Fruit fly (Drosophila melanogaster) whole organism, embryonic: Measurements from ENCODE around the gene Apt1.

Experiments
- Adf1 ChIP-seq: fragments of 200-800 bp; sonication (Bioruptor generic); IDR thresholded peaks from 2 replicates; pipeline ENCODE4 v1.3.6; 2022; ENCODE audit warnings: missing biosample characterization, missing genetic modification characterization
- Aef1 ChIP-seq: fragments of 200-800 bp; sonication (Bioruptor generic); IDR thresholded peaks from 3 replicates; pipeline ENCODE4 v1.3.6; 2022; ENCODE audit warnings: missing biosample characterization, missing genetic modification characterization
- Bgb ChIP-seq: fragments of 200-800 bp; sonication (Bioruptor generic); IDR thresholded peaks from 2 replicates; pipeline ENCODE4 v1.3.6; 2022; ENCODE audit warnings: missing biosample characterization, missing genetic modification characterization; ENCODE audit not compliant: partially characterized antibody
- Blimp-1 ChIP-seq: fragments of 200-800 bp; sonication (Bioruptor generic); optimal IDR thresholded peaks from 3 replicates; lab custom pipeline; 2018; ENCODE audit warnings: missing biosample characterization, missing genetic modification characterization, mild to moderate bottlenecking, moderate library complexity, missing genetic modification reagents
- CG11456 ChIP-seq: fragments of 200-800 bp; sonication (Bioruptor generic); IDR thresholded peaks from 3 replicates; pipeline ENCODE4 v1.3.6; 2022; ENCODE audit warnings: missing biosample characterization, missing genetic modification characterization
- CG12769 ChIP-seq: fragments of 200-800 bp; sonication (Bioruptor generic); optimal IDR thresholded peaks from 2 replicates; lab custom pipeline; 2019; ENCODE audit warnings: missing biosample characterization, mild to moderate bottlenecking, missing genetic modification characterization, moderate library complexity
- CG13287 ChIP-seq: fragments of 200-800 bp; sonication (Bioruptor generic); IDR thresholded peaks from 2 replicates; pipeline ENCODE4 v1.3.6; 2022; ENCODE audit warnings: missing biosample characterization, missing genetic modification characterization; ENCODE audit not compliant: partially characterized antibody
- CG15479 ChIP-seq: fragments of 200-800 bp; sonication (Bioruptor generic); optimal IDR thresholded peaks from 3 replicates; lab custom pipeline; 2019; ENCODE audit warnings: missing biosample characterization, mild to moderate bottlenecking, missing genetic modification characterization, moderate library complexity
- CG16813 ChIP-seq: fragments of 200-800 bp; sonication (Bioruptor generic); IDR thresholded peaks from 3 replicates; pipeline ENCODE4 v1.3.6; 2022; ENCODE audit warnings: missing biosample characterization, missing genetic modification characterization; ENCODE audit not compliant: partially characterized antibody
- CG1832 ChIP-seq: fragments of 200-800 bp; sonication (Bioruptor generic); optimal IDR thresholded peaks from 2 replicates; lab custom pipeline; 2017; ENCODE audit warnings: missing biosample characterization, mild to moderate bottlenecking, missing genetic modification characterization, inconsistent platforms
- CG31441 ChIP-seq: fragments of 200-800 bp; sonication (Bioruptor generic); IDR thresholded peaks from 2 replicates; pipeline ENCODE4 v1.3.6; 2022; ENCODE audit warnings: missing biosample characterization, missing genetic modification characterization
- CG3847 ChIP-seq: fragments of 200-800 bp; sonication (Bioruptor generic); IDR thresholded peaks from 2 replicates; pipeline ENCODE4 v1.3.6; 2022; ENCODE audit warnings: missing biosample characterization, missing genetic modification characterization
- CG4360 ChIP-seq: fragments of 200-800 bp; sonication (Bioruptor generic); IDR thresholded peaks from 2 replicates; pipeline ENCODE4 v1.3.6; 2022; ENCODE audit warnings: missing biosample characterization, missing genetic modification characterization
- CG6175 ChIP-seq: fragments of 200-800 bp; sonication (Bioruptor generic); IDR thresholded peaks from 3 replicates; pipeline ENCODE4 v1.3.6; 2022; ENCODE audit warnings: missing biosample characterization, missing genetic modification characterization
- CG8765 ChIP-seq: fragments of 200-800 bp; sonication (Bioruptor generic); IDR thresholded peaks from 2 replicates; pipeline ENCODE4 v1.3.6; 2022; ENCODE audit warnings: missing biosample characterization, missing genetic modification characterization
- CG9215 ChIP-seq: fragments of 200-800 bp; sonication (Bioruptor generic); IDR thresholded peaks from 2 replicates; pipeline ENCODE4 v1.3.6; 2022; ENCODE audit warnings: missing biosample characterization, missing genetic modification characterization
- CHES-1-like ChIP-seq: fragments of 200-800 bp; sonication (Bioruptor generic); optimal IDR thresholded peaks from 2 replicates; lab custom pipeline; 2016; ENCODE audit warnings: missing biosample characterization, missing genetic modification characterization
- HHEX ChIP-seq: fragments of 200-800 bp; sonication (Bioruptor generic); optimal IDR thresholded peaks from 3 replicates; lab custom pipeline; 2017; ENCODE audit warnings: missing biosample characterization, mild to moderate bottlenecking, missing genetic modification characterization, missing genetic modification reagents
- HLH4C ChIP-seq: fragments of 200-800 bp; sonication (Bioruptor generic); IDR thresholded peaks from 3 replicates; pipeline ENCODE4 v1.3.6; 2022; ENCODE audit warnings: missing biosample characterization, missing genetic modification characterization; ENCODE audit not compliant: partially characterized antibody
- HmgZ ChIP-seq: fragments of 200-800 bp; sonication (Bioruptor generic); optimal IDR thresholded peaks from 2 replicates; lab custom pipeline; 2018; ENCODE audit warnings: missing biosample characterization, mild to moderate bottlenecking, missing genetic modification characterization
- Ptx1 ChIP-seq: fragments of 200-800 bp; sonication (Bioruptor generic); IDR thresholded peaks from 2 replicates; pipeline ENCODE4 v1.3.6; 2022; ENCODE audit warnings: missing biosample characterization, missing genetic modification characterization
- Scr ChIP-seq: fragments of 200-800 bp; sonication (Bioruptor generic); IDR thresholded peaks from 2 replicates; pipeline ENCODE4 v1.3.6; 2022; ENCODE audit warnings: missing biosample characterization, missing genetic modification characterization; ENCODE audit not compliant: partially characterized antibody
- Stat92E ChIP-seq, 3 experiments: fragments of >200 bp in 2 of 3; fragments of 200-800 bp in 1 of 3; sonication (Bioruptor generic) in 1 of 3; optimal IDR thresholded peaks; 2 replicates each; lab custom pipeline; 2017 to 2019; ENCODE audit warnings: missing biosample characterization in 3 of 3, missing genetic modification characterization in 3 of 3, mild to moderate bottlenecking in 1 of 3, moderate library complexity in 1 of 3
- TFAM ChIP-seq: fragments of 200-800 bp; sonication (Bioruptor generic); optimal IDR thresholded peaks from 2 replicates; lab custom pipeline; 2017; ENCODE audit warnings: missing biosample characterization, missing genetic modification characterization, inconsistent platforms
- Trl ChIP-seq, 3 experiments: fragments of >200 bp in 2 of 3; fragments of 200-800 bp in 1 of 3; sonication (Bioruptor generic) in 1 of 3; optimal IDR thresholded peaks; 2 replicates in 1 of 3; 3 replicates in 2 of 3; lab custom pipeline; 2016 to 2017; ENCODE audit warnings: missing biosample characterization in 1 of 3, missing genetic modification characterization in 1 of 3
- bbx ChIP-seq: fragments of 200-800 bp; sonication (Bioruptor generic); IDR thresholded peaks from 2 replicates; pipeline ENCODE4 v1.3.6; 2022; ENCODE audit warnings: missing biosample characterization, missing genetic modification characterization; ENCODE audit not compliant: partially characterized antibody
- chinmo ChIP-seq: fragments of 200-800 bp; sonication (Bioruptor generic); IDR thresholded peaks from 4 replicates; pipeline ENCODE4 v1.3.6; 2022; ENCODE audit warnings: missing biosample characterization, missing genetic modification characterization; ENCODE audit not compliant: partially characterized antibody
- chn ChIP-seq: fragments of 200-800 bp; sonication (Bioruptor generic); optimal IDR thresholded peaks from 2 replicates; lab custom pipeline; 2016; ENCODE audit warnings: missing biosample characterization, missing genetic modification characterization
- dimm ChIP-seq: fragments of 200-800 bp; sonication (Bioruptor generic); IDR thresholded peaks from 2 replicates; pipeline ENCODE4 v1.3.6; 2022; ENCODE audit warnings: missing biosample characterization, missing genetic modification characterization
- eyg ChIP-seq: fragments of 200-800 bp; sonication (Bioruptor generic); optimal IDR thresholded peaks from 3 replicates; lab custom pipeline; 2016; ENCODE audit warnings: missing biosample characterization, missing genetic modification characterization
- ftz-f1 ChIP-seq: fragments of 200-800 bp; sonication (Bioruptor generic); optimal IDR thresholded peaks from 2 replicates; lab custom pipeline; 2016; ENCODE audit warnings: missing biosample characterization, missing genetic modification characterization
- gce ChIP-seq: fragments of 200-800 bp; sonication (Bioruptor generic); IDR thresholded peaks from 3 replicates; pipeline ENCODE4 v1.3.6; 2022; ENCODE audit warnings: missing biosample characterization, missing genetic modification characterization
- gfzf ChIP-seq: fragments of 200-800 bp; sonication (Bioruptor generic); optimal IDR thresholded peaks from 2 replicates; lab custom pipeline; 2016; ENCODE audit warnings: missing biosample characterization, mild to moderate bottlenecking, missing genetic modification characterization, moderate library complexity
- hkb ChIP-seq, 2 experiments: fragments of 200-800 bp in 1 of 2; fragments of >200 bp in 1 of 2; sonication (Bioruptor generic) in 1 of 2; IDR thresholded peaks in 1 of 2; optimal IDR thresholded peaks in 1 of 2; 2 replicates each; pipeline versions ENCODE4 v1.3.6 to Lab custom; 2017 to 2022; ENCODE audit warnings: missing biosample characterization in 1 of 2, missing genetic modification characterization in 1 of 2
- inv ChIP-seq: fragments of 200-800 bp; sonication (Bioruptor generic); IDR thresholded peaks from 2 replicates; pipeline ENCODE4 v1.3.6; 2022; ENCODE audit warnings: missing biosample characterization, missing genetic modification characterization; ENCODE audit not compliant: partially characterized antibody
- lmd ChIP-seq: fragments of 200-800 bp; sonication (Bioruptor generic); IDR thresholded peaks from 2 replicates; pipeline ENCODE4 v1.3.6; 2022; ENCODE audit warnings: missing biosample characterization, missing genetic modification characterization
- oc ChIP-seq: fragments of 200-800 bp; sonication (Bioruptor generic); optimal IDR thresholded peaks from 2 replicates; lab custom pipeline; 2018; ENCODE audit warnings: missing biosample characterization, mild to moderate bottlenecking, missing genetic modification characterization, moderate library complexity
- peb ChIP-seq: fragments of 200-800 bp; sonication (Bioruptor generic); IDR thresholded peaks from 2 replicates; pipeline ENCODE4 v1.3.6; 2022; ENCODE audit warnings: missing biosample characterization, missing genetic modification characterization
- pros ChIP-seq: fragments of 200-800 bp; sonication (Bioruptor generic); optimal IDR thresholded peaks from 3 replicates; lab custom pipeline; 2019; ENCODE audit warnings: missing biosample characterization, mild to moderate bottlenecking, missing genetic modification characterization, moderate library complexity
- repo ChIP-seq: fragments of 200-800 bp; sonication (Bioruptor generic); optimal IDR thresholded peaks from 2 replicates; lab custom pipeline; 2016; ENCODE audit warnings: missing biosample characterization, missing genetic modification characterization
- sd ChIP-seq: fragments of 200-800 bp; sonication (Bioruptor generic); optimal IDR thresholded peaks from 3 replicates; lab custom pipeline; 2018; ENCODE audit warnings: missing biosample characterization, mild to moderate bottlenecking, missing genetic modification characterization, moderate library complexity
- sima ChIP-seq: fragments of 200-800 bp; sonication (Bioruptor generic); optimal IDR thresholded peaks from 2 replicates; lab custom pipeline; 2016; ENCODE audit warnings: missing biosample characterization, missing genetic modification characterization
- sna ChIP-seq: fragments of 200-800 bp; sonication (Bioruptor generic); IDR thresholded peaks from 2 replicates; pipeline ENCODE4 v1.3.6; 2022; ENCODE audit warnings: missing biosample characterization, missing genetic modification characterization; ENCODE audit not compliant: partially characterized antibody
- so ChIP-seq: fragments of 200-800 bp; sonication (Bioruptor generic); IDR thresholded peaks from 3 replicates; pipeline ENCODE4 v1.3.6; 2022; ENCODE audit warnings: missing biosample characterization, missing genetic modification characterization
- stwl ChIP-seq: fragments of 200-800 bp; sonication (Bioruptor generic); optimal IDR thresholded peaks from 3 replicates; lab custom pipeline; 2018; ENCODE audit warnings: missing biosample characterization, mild to moderate bottlenecking, missing genetic modification characterization, moderate library complexity
- zen ChIP-seq: fragments of 200-800 bp; sonication (Bioruptor generic); optimal IDR thresholded peaks from 3 replicates; lab custom pipeline; 2018; ENCODE audit warnings: missing biosample characterization, mild to moderate bottlenecking, missing genetic modification characterization, moderate library complexity

Gene Apt1

dm6 chr3L:11586794-11587462 lies 40.9 kb upstream of the Apt1 start:
- TF ChIP-seq peb (peak; percentile 46; the same call in 1 of the 2 replicates), chn (GFP tag; lab: Kevin White, UChicago) (peak; percentile 14), CG3847 (0 out of 2 replicates have a peak, but pooled peaks have one; percentile 9), so (GFP tag; lab: Robert Waterston, UW) (0 out of 3 replicates have a peak, but pooled peaks have one; percentile 7), chinmo (peak; percentile 92), zen (tag; lab: Kevin White, UChicago) (no peak), HmgZ (tag; lab: Kevin White, UChicago) (no peak), CG9215 (GFP tag; lab: Robert Waterston, UW) (0 out of 2 replicates have a peak, but pooled peaks have one; percentile 4), CG12769 (tag; lab: Kevin White, UChicago) (peak; percentile 12), sima (no peak), gce (GFP tag; lab: Robert Waterston, UW) (peak; percentile 36; the same call in 1 of the 3 replicates), TFAM (GFP tag; lab: Kevin White, UChicago) (no peak), CG15479 (peak; percentile 86), CG31441 (GFP tag; lab: Robert Waterston, UW) (no peak), eyg (GFP tag; lab: Kevin White, UChicago) (no peak), Scr (GFP tag; lab: Robert Waterston, UW) (no peak), CG8765 (GFP tag; lab: Robert Waterston, UW) (peak; percentile 34; the same call in 1 of the 2 replicates), CHES-1-like (GFP tag; lab: Kevin White, UChicago) (peak; percentile 25), Blimp-1 (GFP tag; lab: Kevin White, UChicago) (peak; percentile 83), ftz-f1 (peak; percentile 84), Stat92E (GFP tag; optimal IDR thresholded peaks at IDR 0.05; lab: Kevin White, UChicago) (peak in 1 of 3 experiments; percentile 43), stwl (tag; lab: Kevin White, UChicago) (peak; percentile 25), pros (peak; percentile 87), repo (GFP tag; lab: Kevin White, UChicago) (no peak), CG4360 (peak; percentile 88), HLH4C (GFP tag; lab: Robert Waterston, UW) (peak; percentile 55; the same call in 2 of the 3 replicates), bbx (GFP tag; lab: Robert Waterston, UW) (peak; percentile 30; the same call in 1 of the 2 replicates), sd (tag; lab: Kevin White, UChicago) (peak; percentile 5), gfzf (GFP tag; lab: Kevin White, UChicago) (no peak), Trl (optimal IDR thresholded peaks at IDR 0.05; lab: Kevin White, UChicago) (peak; percentile 39 to 55), Trl (GFP tag; optimal IDR thresholded peaks at IDR 0.05; lab: Kevin White, UChicago) (no peak), dimm (0 out of 2 replicates have a peak, but pooled peaks have one; percentile 16), Ptx1 (GFP tag; lab: Robert Waterston, UW) (no peak), hkb (optimal IDR thresholded peaks at IDR 0.05; lab: Kevin White, UChicago) (no peak), hkb (GFP tag; IDR thresholded peaks at IDR 0.05; lab: Robert Waterston, UW) (peak; percentile 16; the same call in 1 of the 2 replicates), inv (0 out of 2 replicates have a peak, but pooled peaks have one; percentile 21), CG13287 (GFP tag; lab: Robert Waterston, UW) (peak; percentile 44; the same call in 1 of the 2 replicates), CG16813 (GFP tag; lab: Robert Waterston, UW) (peak; percentile 21; the same call in 1 of the 3 replicates), CG1832 (GFP tag; lab: Kevin White, UChicago) (peak; percentile 90), Aef1 (GFP tag; lab: Robert Waterston, UW) (peak; percentile 16; the same call in 1 of the 3 replicates), lmd (GFP tag; lab: Robert Waterston, UW) (no peak), CG6175 (GFP tag; lab: Robert Waterston, UW) (0 out of 3 replicates have a peak, but pooled peaks have one; percentile 34), HHEX (no peak), oc (tag; lab: Kevin White, UChicago) (peak; percentile 38), CG11456 (GFP tag; lab: Robert Waterston, UW) (0 out of 3 replicates have a peak, but pooled peaks have one; percentile 56), sna (0 out of 2 replicates have a peak, but pooled peaks have one; percentile 39), Bgb (GFP tag; lab: Robert Waterston, UW) (peak; percentile 37; the same call in 1 of the 2 replicates), Adf1 (peak; percentile 99)
